Worm (Caenorhabditis elegans): ENCODE measurements around the gene Y37E11AM.3.

Gene Y37E11AM.3

DNA sequence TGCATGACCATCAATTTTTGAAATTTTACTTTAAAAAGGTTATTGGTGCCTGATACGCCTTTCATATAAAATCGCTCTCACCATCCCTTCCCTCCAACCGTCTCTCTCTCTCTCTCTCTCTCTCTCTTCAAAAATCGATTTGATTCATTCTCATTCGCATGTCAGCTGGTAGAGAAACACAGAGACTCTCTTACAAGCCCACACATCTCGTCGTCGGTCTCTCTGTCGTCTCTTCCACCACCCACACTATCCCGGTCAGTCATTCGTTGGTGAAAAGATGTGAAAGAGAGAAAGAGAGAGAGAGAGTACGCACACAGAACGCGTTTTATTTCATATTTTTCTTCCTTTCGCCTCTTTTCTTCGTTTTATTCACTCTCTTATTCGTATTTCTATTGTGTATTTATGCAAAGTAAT lies 23.5 kb upstream of the Y37E11AM.3 start (continued):
- TF ChIP-seq zfp-3 (GFP tag; conservative IDR thresholded peaks at IDR 0.05) (no peak), snpc-4 (tag; optimal IDR thresholded peaks at IDR 0.05) (no peak), lin-1 (GFP tag; IDR thresholded peaks at IDR 0.05) (0 out of 2 replicates have a peak, but pooled peaks have one; percentile 30), unc-62 (GFP tag; optimal IDR thresholded peaks at IDR 0.05 in 1 of 2) (peak in 1 of 2 experiments; percentile 66), unc-62 (tag; optimal IDR thresholded peaks at IDR 0.05) (no peak), hlh-30 (tag; optimal IDR thresholded peaks at IDR 0.05; ENCODE audit: insufficient read depth) (peak; percentile 95), lin-38 (GFP tag; IDR thresholded peaks at IDR 0.05) (peak; percentile 56), dmd-8 (GFP tag; IDR thresholded peaks at IDR 0.05) (no peak), nhr-48 (tag; optimal IDR thresholded peaks at IDR 0.05) (peak; percentile 61), hlh-11 (tag; optimal IDR thresholded peaks at IDR 0.05) (peak; percentile 99), spr-3 (GFP tag; optimal IDR thresholded peaks at IDR 0.05) (peak; percentile 4), ceh-28 (tag; optimal IDR thresholded peaks at IDR 0.05) (peak; percentile 70), nhr-77 (tag; optimal IDR thresholded peaks at IDR 0.05) (no peak), nhr-102 (tag; optimal IDR thresholded peaks at IDR 0.05) (peak; percentile 40), mep-1 (tag; optimal IDR thresholded peaks at IDR 0.05) (peak; percentile 85), spr-1 (tag; optimal IDR thresholded peaks at IDR 0.05) (peak; percentile 49), nhr-111 (GFP tag; optimal IDR thresholded peaks at IDR 0.05) (no peak), fkh-10 (GFP tag; optimal IDR thresholded peaks at IDR 0.05) (no peak), set-16 (GFP tag; IDR thresholded peaks at IDR 0.05) (peak; percentile 54), daf-8 (GFP tag; IDR thresholded peaks at IDR 0.05) (no peak), R02D3.7 (tag; optimal IDR thresholded peaks at IDR 0.05) (no peak), daf-16 (GFP tag; optimal IDR thresholded peaks at IDR 0.05) (no peak), daf-16 (tag; optimal IDR thresholded peaks at IDR 0.05) (peak; percentile 67), unc-39 (tag; optimal IDR thresholded peaks at IDR 0.05) (no peak), ZK337.2 (GFP tag; IDR thresholded peaks at IDR 0.05) (no peak), lsy-2 (tag; optimal IDR thresholded peaks at IDR 0.05) (peak; percentile 66 to 78), F44E2.7 (GFP tag; IDR thresholded peaks at IDR 0.05) (no peak), ceh-44 (GFP tag; IDR thresholded peaks at IDR 0.05) (no peak), hmg-1.1 (GFP tag; IDR thresholded peaks at IDR 0.05) (peak; percentile 87), madf-9 (GFP tag; conservative IDR thresholded peaks at IDR 0.05) (no peak), mes-2 (tag; optimal IDR thresholded peaks at IDR 0.05; ENCODE audit: poor library complexity, severe bottlenecking) (peak; percentile 73), mxl-3 (GFP tag; optimal IDR thresholded peaks at IDR 0.05) (no peak)

- peak in 1 of 2 experiments; percentile 92 for TF ChIP-seq unc-62 (GFP tag; optimal IDR thresholded peaks at IDR 0.05 in 1 of 2)
- no peak for TF ChIP-seq unc-62 (tag; optimal IDR thresholded peaks at IDR 0.05)
- TF ChIP-seq egl-43 (GFP tag; IDR thresholded peaks at IDR 0.05), result no peak
- no peak for TF ChIP-seq Y5F2A.4 (GFP tag; optimal IDR thresholded peaks at IDR 0.05)
- TF ChIP-seq ama-1 (optimal IDR thresholded peaks at IDR 0.05), result no peak
- TF ChIP-seq pqm-1 (tag; optimal IDR thresholded peaks at IDR 0.05), result no peak
Observed at ce11 chrIV:3741874-3742273, 22.9 kb upstream of the Y37E11AM.3 start.

DNA sequence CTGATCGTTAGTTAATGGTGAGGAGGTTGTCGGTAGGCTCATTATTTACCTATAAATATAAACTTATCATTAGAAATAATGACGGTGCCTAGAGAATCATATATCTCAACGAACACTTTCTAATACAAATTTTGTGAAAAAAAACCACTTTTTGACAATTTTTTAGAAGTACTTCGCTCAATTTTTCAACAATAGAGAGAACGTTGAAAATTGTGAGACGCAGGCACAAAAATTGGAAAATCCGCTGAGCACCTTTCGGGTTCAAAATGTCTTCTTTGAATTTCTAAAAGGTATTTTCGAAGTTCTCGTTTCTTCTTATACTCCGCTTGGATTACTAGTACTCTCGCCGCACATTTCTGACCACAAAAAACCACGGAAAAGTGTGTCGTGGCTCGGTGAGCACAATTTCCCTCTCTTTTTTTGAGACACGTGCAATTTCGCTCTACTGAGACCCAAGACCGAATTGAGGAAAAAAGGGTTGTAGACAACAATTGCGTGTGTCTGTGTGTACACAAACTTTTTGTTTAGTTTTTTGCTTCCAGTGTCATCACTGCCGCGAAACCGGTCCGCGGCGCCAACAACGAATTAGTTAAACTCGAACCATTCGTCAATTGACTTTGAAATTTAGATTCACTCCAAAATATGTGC lies 22.0 kb upstream of the Y37E11AM.3 start, which contains the start of gene nape-1:
Gene nape-1, minus strand, starts transcription at position 51 of the 648 bp plus-strand sequence.
- TF ChIP-seq lin-29 (GFP tag; IDR thresholded peaks at IDR 0.05) (no peak), nhr-25 (tag; optimal IDR thresholded peaks at IDR 0.05; ENCODE audit: borderline replicate concordance, insufficient read depth) (no peak), fkh-10 (GFP tag; optimal IDR thresholded peaks at IDR 0.05) (peak; percentile 29), lir-3 (tag; optimal IDR thresholded peaks at IDR 0.05) (no peak), F26F4.8 (GFP tag; conservative IDR thresholded peaks at IDR 0.05) (no peak), aha-1 (tag) (peak; percentile 93), set-16 (GFP tag; IDR thresholded peaks at IDR 0.05) (no peak), nhr-77 (tag; optimal IDR thresholded peaks at IDR 0.05) (peak; percentile 29), zip-2 (tag; optimal IDR thresholded peaks at IDR 0.05) (no peak), snpc-1.2 (GFP tag; IDR thresholded peaks at IDR 0.05) (no peak), daf-16 (GFP tag; optimal IDR thresholded peaks at IDR 0.05) (no peak), daf-16 (tag; optimal IDR thresholded peaks at IDR 0.05) (peak; percentile 67), lin-15B (tag; optimal IDR thresholded peaks at IDR 0.05) (no peak), madf-9 (GFP tag; conservative IDR thresholded peaks at IDR 0.05) (no peak), dve-1 (tag; optimal IDR thresholded peaks at IDR 0.05; ENCODE audit: insufficient read depth) (peak; percentile 20), ceh-32 (tag; optimal IDR thresholded peaks at IDR 0.05; ENCODE audit: poor library complexity) (no peak), D1046.2 (GFP tag; IDR thresholded peaks at IDR 0.05) (no peak), unc-130 (GFP tag; optimal IDR thresholded peaks at IDR 0.05) (no peak), arid-1 (GFP tag; conservative IDR thresholded peaks at IDR 0.05) (no peak)

All from whole organism, L4 larva.